Fruit fly (Drosophila melanogaster) whole organism, embryonic: ENCODE results near the gene DIP2.

Source experiments
- Bteb2 ChIP-seq: fragments of 200-800 bp; sonication (Bioruptor generic); optimal IDR thresholded peaks from 2 replicates; lab custom pipeline; 2016; ENCODE audit warnings: missing biosample characterization, missing genetic modification characterization
- CG11723 ChIP-seq: fragments of 200-800 bp; sonication (Bioruptor generic); optimal IDR thresholded peaks from 2 replicates; lab custom pipeline; 2017; ENCODE audit warnings: missing biosample characterization, mild to moderate bottlenecking, missing genetic modification characterization
- CG12236 ChIP-seq: fragments of 200-800 bp; sonication (Bioruptor generic); optimal IDR thresholded peaks from 2 replicates; lab custom pipeline; 2016; ENCODE audit warnings: missing biosample characterization, missing genetic modification characterization
- CG13287 ChIP-seq: fragments of 200-800 bp; sonication (Bioruptor generic); IDR thresholded peaks from 2 replicates; pipeline ENCODE4 v1.3.6; 2022; ENCODE audit warnings: missing biosample characterization, missing genetic modification characterization; ENCODE audit not compliant: partially characterized antibody
- CG15269 ChIP-seq: fragments of 200-800 bp; sonication (Bioruptor generic); optimal IDR thresholded peaks from 2 replicates; lab custom pipeline; 2018; ENCODE audit warnings: missing biosample characterization, mild to moderate bottlenecking, missing genetic modification characterization, moderate library complexity
- CG1647 ChIP-seq: fragments of 200-800 bp; sonication (Bioruptor generic); optimal IDR thresholded peaks from 3 replicates; lab custom pipeline; 2016; ENCODE audit warnings: missing biosample characterization, missing genetic modification characterization
- CG17802 ChIP-seq: fragments of 200-800 bp; sonication (Bioruptor generic); optimal IDR thresholded peaks from 2 replicates; lab custom pipeline; 2018; ENCODE audit warnings: missing biosample characterization, mild to moderate bottlenecking, missing genetic modification characterization, moderate library complexity
- CG2116 ChIP-seq: fragments of 200-800 bp; sonication (Bioruptor generic); optimal IDR thresholded peaks from 3 replicates; lab custom pipeline; 2018; ENCODE audit warnings: missing biosample characterization, mild to moderate bottlenecking, missing genetic modification characterization
- CG3407 ChIP-seq: fragments of 200-800 bp; sonication (Bioruptor generic); optimal IDR thresholded peaks from 2 replicates; lab custom pipeline; 2018; ENCODE audit warnings: missing biosample characterization, mild to moderate bottlenecking, missing genetic modification characterization
- CG4424 ChIP-seq: fragments of 200-800 bp; sonication (Bioruptor generic); optimal IDR thresholded peaks from 3 replicates; lab custom pipeline; 2016; ENCODE audit warnings: missing biosample characterization, missing genetic modification characterization
- CG4617 ChIP-seq: fragments of 200-800 bp; sonication (Bioruptor generic); optimal IDR thresholded peaks from 3 replicates; lab custom pipeline; 2016; ENCODE audit warnings: missing biosample characterization, missing genetic modification characterization, borderline replicate concordance
- CG6765 ChIP-seq: fragments of 200-800 bp; sonication (Bioruptor generic); optimal IDR thresholded peaks from 3 replicates; lab custom pipeline; 2017; ENCODE audit warnings: missing biosample characterization, mild to moderate bottlenecking, missing genetic modification characterization
- CG7357 ChIP-seq: fragments of 200-800 bp; sonication (Bioruptor generic); IDR thresholded peaks from 3 replicates; pipeline ENCODE4 v1.3.6; 2022; ENCODE audit warnings: missing biosample characterization, missing genetic modification characterization
- CG7556 ChIP-seq: fragments of 200-800 bp; sonication (Bioruptor generic); optimal IDR thresholded peaks from 2 replicates; lab custom pipeline; 2017; ENCODE audit warnings: missing biosample characterization, mild to moderate bottlenecking, missing genetic modification characterization
- CG8359 ChIP-seq: fragments of 200-800 bp; sonication (Bioruptor generic); optimal IDR thresholded peaks from 2 replicates; lab custom pipeline; 2017; ENCODE audit warnings: missing biosample characterization, mild to moderate bottlenecking, missing genetic modification characterization, borderline replicate concordance
- CG8388 ChIP-seq: fragments of 200-800 bp; sonication (Bioruptor generic); optimal IDR thresholded peaks from 2 replicates; lab custom pipeline; 2019; ENCODE audit warnings: missing biosample characterization, mild to moderate bottlenecking, missing genetic modification characterization, moderate library complexity
- Camta ChIP-seq: fragments of 200-800 bp; sonication (Bioruptor generic); optimal IDR thresholded peaks from 2 replicates; lab custom pipeline; 2016; ENCODE audit warnings: missing biosample characterization, missing genetic modification characterization
- Drgx ChIP-seq: fragments of 200-800 bp; sonication (Bioruptor generic); IDR thresholded peaks from 2 replicates; pipeline ENCODE4 v1.3.6; 2022; ENCODE audit warnings: missing biosample characterization, missing genetic modification characterization
- Elba2 ChIP-seq: fragments of 200-800 bp; sonication (Bioruptor generic); optimal IDR thresholded peaks from 3 replicates; lab custom pipeline; 2016; ENCODE audit warnings: missing biosample characterization, missing genetic modification characterization
- MESR4 ChIP-seq: fragments of 200-800 bp; sonication (Bioruptor generic); optimal IDR thresholded peaks from 2 replicates; lab custom pipeline; 2018; ENCODE audit warnings: missing biosample characterization, mild to moderate bottlenecking, missing genetic modification characterization, moderate library complexity
- Myb ChIP-seq: fragments of 200-800 bp; sonication (Bioruptor generic); optimal IDR thresholded peaks from 2 replicates; lab custom pipeline; 2016; ENCODE audit warnings: missing biosample characterization, missing genetic modification characterization
- NFAT ChIP-seq: fragments of 200-800 bp; sonication (Bioruptor generic); IDR thresholded peaks from 2 replicates; pipeline ENCODE4 v1.3.6; 2022; ENCODE audit warnings: missing biosample characterization, missing genetic modification characterization
- NfI ChIP-seq: fragments of 200-800 bp; sonication (Bioruptor generic); optimal IDR thresholded peaks from 3 replicates; lab custom pipeline; 2018; ENCODE audit warnings: missing biosample characterization, mild to moderate bottlenecking, missing genetic modification characterization, moderate library complexity
- Oli ChIP-seq: fragments of 200-800 bp; sonication (Bioruptor generic); optimal IDR thresholded peaks from 2 replicates; lab custom pipeline; 2018; ENCODE audit warnings: missing biosample characterization, mild to moderate bottlenecking, missing genetic modification characterization, moderate library complexity
- Opbp ChIP-seq: fragments of 200-800 bp; sonication (Bioruptor generic); IDR thresholded peaks from 3 replicates; pipeline ENCODE4 v1.3.6; 2022; ENCODE audit warnings: missing biosample characterization, missing genetic modification characterization; ENCODE audit not compliant: partially characterized antibody
- Optix ChIP-seq: fragments of 200-800 bp; sonication (Bioruptor generic); IDR thresholded peaks from 3 replicates; pipeline ENCODE4 v1.3.6; 2022; ENCODE audit warnings: missing biosample characterization, missing genetic modification characterization
- Ptx1 ChIP-seq: fragments of 200-800 bp; sonication (Bioruptor generic); IDR thresholded peaks from 2 replicates; pipeline ENCODE4 v1.3.6; 2022; ENCODE audit warnings: missing biosample characterization, missing genetic modification characterization
- Sin3A ChIP-seq: fragments of >200 bp; optimal IDR thresholded peaks from 2 replicates; lab custom pipeline; 2018
- ash1 ChIP-seq: fragments of 200-800 bp; sonication (Bioruptor generic); optimal IDR thresholded peaks from 2 replicates; lab custom pipeline; 2018; ENCODE audit warnings: missing biosample characterization, mild to moderate bottlenecking, missing genetic modification characterization
- bbx ChIP-seq: fragments of 200-800 bp; sonication (Bioruptor generic); IDR thresholded peaks from 2 replicates; pipeline ENCODE4 v1.3.6; 2022; ENCODE audit warnings: missing biosample characterization, missing genetic modification characterization; ENCODE audit not compliant: partially characterized antibody
- ci ChIP-seq: fragments of 200-800 bp; sonication (Bioruptor generic); IDR thresholded peaks from 3 replicates; pipeline ENCODE4 v1.3.6; 2022; ENCODE audit warnings: missing biosample characterization, missing genetic modification characterization
- crp ChIP-seq, 2 experiments: fragments of 200-800 bp; sonication (Bioruptor generic); optimal IDR thresholded peaks; 2 replicates in 1 of 2; 3 replicates in 1 of 2; lab custom pipeline; 2017; ENCODE audit warnings: missing biosample characterization in 2 of 2, missing genetic modification characterization in 2 of 2, mild to moderate bottlenecking in 1 of 2, moderate library complexity in 1 of 2
- dan ChIP-seq: fragments of 200-800 bp; sonication (Bioruptor generic); IDR thresholded peaks from 2 replicates; pipeline ENCODE4 v1.3.6; 2022; ENCODE audit warnings: missing biosample characterization, missing genetic modification characterization
- emc ChIP-seq: fragments of 200-800 bp; sonication (Bioruptor generic); optimal IDR thresholded peaks from 2 replicates; lab custom pipeline; 2016; ENCODE audit warnings: missing biosample characterization, missing genetic modification characterization
- en ChIP-seq: fragments of 200-800 bp; sonication (Bioruptor generic); optimal IDR thresholded peaks from 2 replicates; lab custom pipeline; 2016; ENCODE audit warnings: missing biosample characterization, missing genetic modification characterization
- gro ChIP-seq: fragments of 200-800 bp; sonication (Bioruptor generic); optimal IDR thresholded peaks from 2 replicates; lab custom pipeline; 2016; ENCODE audit warnings: missing biosample characterization, missing genetic modification characterization
- gsb-n ChIP-seq: fragments of 200-800 bp; sonication (Bioruptor generic); optimal IDR thresholded peaks from 3 replicates; lab custom pipeline; 2018; ENCODE audit warnings: missing biosample characterization, mild to moderate bottlenecking, missing genetic modification characterization
- insv ChIP-seq, 2 experiments: fragments of 200-800 bp; sonication (Bioruptor generic); optimal IDR thresholded peaks; 3 replicates each; lab custom pipeline; 2016 to 2018; ENCODE audit warnings: missing biosample characterization in 2 of 2, missing genetic modification characterization in 2 of 2
- kah ChIP-seq: fragments of 200-800 bp; sonication (Bioruptor generic); optimal IDR thresholded peaks from 2 replicates; lab custom pipeline; 2018; ENCODE audit warnings: missing biosample characterization, mild to moderate bottlenecking, missing genetic modification characterization
- nerfin-2 ChIP-seq: fragments of 200-800 bp; sonication (Bioruptor generic); IDR thresholded peaks from 2 replicates; pipeline ENCODE4 v1.3.6; 2022; ENCODE audit warnings: missing biosample characterization, missing genetic modification characterization; ENCODE audit not compliant: partially characterized antibody
- pan ChIP-seq, 4 experiments: fragments of >200 bp in 3 of 4; fragments of 200-800 bp in 1 of 4; sonication (Bioruptor generic) in 1 of 4; optimal IDR thresholded peaks in 3 of 4; IDR thresholded peaks in 1 of 4; 2 replicates each; pipeline versions ENCODE4 v1.3.6 to Lab custom; 2017 to 2022; ENCODE audit warnings: missing biosample characterization in 2 of 4, missing genetic modification characterization in 2 of 4, mixed read lengths in 1 of 4
- pros ChIP-seq: fragments of 200-800 bp; sonication (Bioruptor generic); optimal IDR thresholded peaks from 3 replicates; lab custom pipeline; 2019; ENCODE audit warnings: missing biosample characterization, mild to moderate bottlenecking, missing genetic modification characterization, moderate library complexity
- pzg ChIP-seq: fragments of 200-800 bp; sonication (Bioruptor generic); optimal IDR thresholded peaks from 3 replicates; lab custom pipeline; 2018; ENCODE audit warnings: missing biosample characterization, mild to moderate bottlenecking, missing genetic modification characterization, moderate library complexity
- rib ChIP-seq: fragments of 200-800 bp; sonication (Bioruptor generic); IDR thresholded peaks from 2 replicates; pipeline ENCODE4 v1.3.6; 2022; ENCODE audit warnings: missing biosample characterization, missing genetic modification characterization
- sc ChIP-seq, 3 experiments: fragments of >200 bp in 2 of 3; fragments of 200-800 bp in 1 of 3; sonication (Bioruptor generic) in 1 of 3; optimal IDR thresholded peaks; 2 replicates in 2 of 3; 3 replicates in 1 of 3; lab custom pipeline; 2017; ENCODE audit warnings: mild to moderate bottlenecking in 1 of 3, missing biosample characterization in 1 of 3, missing genetic modification characterization in 1 of 3, missing genetic modification reagents in 1 of 3
- sens-2 ChIP-seq: fragments of 200-800 bp; sonication (Bioruptor generic); IDR thresholded peaks from 2 replicates; pipeline ENCODE4 v1.3.6; 2022; ENCODE audit warnings: missing biosample characterization, missing genetic modification characterization
- slp2 ChIP-seq: fragments of 200-800 bp; sonication (Bioruptor generic); optimal IDR thresholded peaks from 2 replicates; lab custom pipeline; 2016; ENCODE audit warnings: missing biosample characterization, missing genetic modification characterization
- tap ChIP-seq: fragments of 200-800 bp; optimal IDR thresholded peaks from 3 replicates; lab custom pipeline; 2019; ENCODE audit warnings: missing biosample characterization, mild to moderate bottlenecking, missing genetic modification characterization, moderate library complexity
- wdn ChIP-seq: fragments of 200-800 bp; sonication (Bioruptor generic); IDR thresholded peaks from 2 replicates; pipeline ENCODE4 v1.3.6; 2022; ENCODE audit warnings: missing biosample characterization, missing genetic modification characterization

The DIP2 gene

DNA sequence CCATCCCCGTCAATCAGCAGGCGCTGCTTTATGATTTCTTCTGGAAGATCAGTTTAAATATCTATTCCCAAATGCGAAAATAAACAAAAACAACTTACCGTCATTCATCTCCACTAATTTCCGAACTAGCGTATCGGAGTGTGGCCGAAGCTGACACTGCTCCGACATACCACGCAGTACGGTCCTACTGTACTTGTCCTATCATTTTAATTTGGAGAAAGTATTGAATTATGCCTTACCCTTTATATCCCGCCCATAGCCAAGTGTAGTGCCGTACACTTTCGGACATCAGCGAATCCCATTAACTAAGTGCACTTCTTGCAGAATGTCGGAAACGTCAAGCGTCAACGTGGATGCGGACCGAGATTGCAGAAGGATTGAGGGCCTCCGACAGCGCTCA lies 45.2 kb downstream of the DIP2 start, which contains the start of the genes thoc7 and Dis3l2 (continued):
- TF ChIP-seq CG4424 (GFP tag; lab: Kevin White, UChicago) (no peak), CG3407 (GFP tag; lab: Kevin White, UChicago) (no peak), pros (GFP tag; lab: Kevin White, UChicago) (no peak), tap (tag; lab: Kevin White, UChicago) (no peak), NFAT (no peak), rib (GFP tag; lab: Robert Waterston, UW) (no peak), Oli (tag; lab: Kevin White, UChicago) (no peak), wdn (GFP tag; lab: Robert Waterston, UW) (no peak), ash1 (GFP tag; lab: Kevin White, UChicago) (no peak), CG2116 (GFP tag; lab: Kevin White, UChicago) (peak; percentile 10), en (GFP tag; lab: Kevin White, UChicago) (no peak), CG8388 (GFP tag; lab: Kevin White, UChicago) (no peak), insv (GFP tag; optimal IDR thresholded peaks at IDR 0.05; lab: Kevin White, UChicago) (no peak), CG7357 (GFP tag; lab: Robert Waterston, UW) (no peak), Camta (no peak), Sin3A (lab: Kevin White, UChicago) (peak; percentile 40), Myb (GFP tag; lab: Kevin White, UChicago) (no peak), nerfin-2 (GFP tag; lab: Robert Waterston, UW) (no peak), ci (GFP tag; lab: Robert Waterston, UW) (no peak), gsb-n (tag; lab: Kevin White, UChicago) (no peak), MESR4 (GFP tag; lab: Kevin White, UChicago) (peak; percentile 80), crp (GFP tag; optimal IDR thresholded peaks at IDR 0.05; lab: Kevin White, UChicago) (no peak), kah (GFP tag; lab: Kevin White, UChicago) (no peak), bbx (peak; percentile 7; the same call in 1 of the 2 replicates), CG11723 (GFP tag; lab: Kevin White, UChicago) (no peak), CG13287 (GFP tag; lab: Robert Waterston, UW) (peak; percentile 42; the same call in 1 of the 2 replicates), CG17802 (tag; lab: Kevin White, UChicago) (no peak), Ptx1 (no peak), slp2 (GFP tag; lab: Kevin White, UChicago) (no peak), pan (optimal IDR thresholded peaks at IDR 0.05; lab: Kevin White, UChicago) (no peak), pan (GFP tag; optimal IDR thresholded peaks at IDR 0.05 in 1 of 2, IDR thresholded peaks at IDR 0.05 in 1 of 2) (no peak), CG8359 (GFP tag; lab: Kevin White, UChicago) (no peak), dan (GFP tag; lab: Robert Waterston, UW) (no peak), CG4617 (GFP tag; lab: Kevin White, UChicago) (peak; percentile 90), NfI (GFP tag; lab: Kevin White, UChicago) (no peak), Bteb2 (no peak), Elba2 (GFP tag; lab: Kevin White, UChicago) (no peak), emc (no peak), CG6765 (GFP tag; lab: Kevin White, UChicago) (no peak), sc (optimal IDR thresholded peaks at IDR 0.05; lab: Kevin White, UChicago) (no peak), sc (GFP tag; optimal IDR thresholded peaks at IDR 0.05; lab: Kevin White, UChicago) (no peak), Drgx (GFP tag; lab: Robert Waterston, UW) (no peak), CG1647 (no peak), sens-2 (GFP tag; lab: Robert Waterston, UW) (no peak), CG15269 (tag; lab: Kevin White, UChicago) (no peak), gro (no peak), pzg (GFP tag; lab: Kevin White, UChicago) (peak; percentile 61), CG7556 (GFP tag; lab: Kevin White, UChicago) (no peak), Opbp (GFP tag; lab: Robert Waterston, UW) (no peak), Optix (GFP tag; lab: Robert Waterston, UW) (no peak), CG12236 (GFP tag; lab: Kevin White, UChicago) (no peak)
